Worm (Caenorhabditis elegans) whole organism, late embryonic: ENCODE results near the gene ZC250.2.

Experiments used
- ceh-19 ChIP-seq: fragments of 200-800 bp; sonication (Bioruptor generic); optimal IDR thresholded peaks from 2 replicates; lab custom pipeline; 2018; ENCODE audit warnings: mild to moderate bottlenecking, missing genetic modification characterization, missing compliant biosample characterization
- dve-1 ChIP-seq: sonication (generic microtip); optimal IDR thresholded peaks from 2 replicates; lab custom pipeline; 2017; ENCODE audit warnings: antibody characterized with exemption, mild to moderate bottlenecking, missing genetic modification characterization, missing compliant biosample characterization
- ets-4 ChIP-seq: sonication (generic microtip); optimal IDR thresholded peaks from 2 replicates; lab custom pipeline; 2016; ENCODE audit warnings: missing genetic modification characterization, missing compliant biosample characterization
- gmeb-2 ChIP-seq: sonication (generic microtip); optimal IDR thresholded peaks from 2 replicates; lab custom pipeline; 2016; ENCODE audit warnings: missing genetic modification characterization, inconsistent platforms, missing compliant biosample characterization
- nhr-11 ChIP-seq: fragments of 150-350 bp; optimal IDR thresholded peaks from 2 replicates; lab custom pipeline; 2014; ENCODE audit warnings: missing biosample characterization, missing genetic modification characterization
- pha-4 ChIP-seq: fragments of 150-350 bp; optimal IDR thresholded peaks from 2 replicates; lab custom pipeline; 2018; ENCODE audit warnings: missing biosample characterization, missing genetic modification reagents, missing genetic modification characterization
- unc-55 ChIP-seq: sonication (generic microtip); optimal IDR thresholded peaks from 2 replicates; lab custom pipeline; 2017; ENCODE audit warnings: missing biosample characterization, missing genetic modification reagents, missing genetic modification characterization
- unc-86 ChIP-seq: sonication (generic microtip); optimal IDR thresholded peaks from 2 replicates; lab custom pipeline; 2016; ENCODE audit warnings: missing genetic modification characterization, missing compliant biosample characterization

DNA sequence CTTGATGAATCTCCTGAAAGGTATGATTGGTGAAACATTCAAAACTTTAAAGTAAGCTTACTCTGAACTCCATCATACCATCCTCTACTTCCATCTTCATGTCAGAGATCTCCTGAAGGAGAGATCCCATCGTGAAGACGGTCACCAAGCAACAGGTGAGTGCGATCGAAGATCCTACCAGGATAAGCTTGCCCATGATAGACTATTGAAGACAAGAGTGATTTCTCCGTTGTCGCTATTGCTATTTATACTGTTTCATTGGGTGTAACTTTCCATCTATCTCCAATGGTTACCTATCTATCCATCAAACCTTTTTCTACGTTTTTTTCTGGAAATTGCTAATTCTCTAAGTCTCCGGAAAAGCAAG, 44.5 kb downstream of the ZC250.2 start, which contains the start of gene col-140:
- TF ChIP-seq nhr-11 (tag; lab: Kevin White, UChicago) = no peak
- no peak for TF ChIP-seq pha-4
- TF ChIP-seq unc-86 (tag; lab: Kevin White, UChicago) = no peak
- no peak for TF ChIP-seq dve-1 (tag; lab: Kevin White, UChicago)
- TF ChIP-seq gmeb-2 = no peak
- no peak for TF ChIP-seq ets-4
- TF ChIP-seq unc-55 (GFP tag; lab: Kevin White, UChicago) = no peak
- no peak for TF ChIP-seq ceh-19 (GFP tag; lab: Kevin White, UChicago)
